Worm (Caenorhabditis elegans): ENCODE data around the gene F19B10.6.

ce11 chrII:3701305-3701704, 37.6 kb upstream of the F19B10.6 start, which contains the start of gene srx-105:
- TF ChIP-seq snpc-4 (tag; optimal IDR thresholded peaks at IDR 0.05), result no peak
- no peak for TF ChIP-seq ama-1 (optimal IDR thresholded peaks at IDR 0.05)
- no peak for TF ChIP-seq gmeb-1 (tag; optimal IDR thresholded peaks at IDR 0.05)
